Worm (Caenorhabditis elegans) whole organism, midembryonic: ENCODE data around the gene F07G11.1.

Source experiments
- T22C8.4 ChIP-seq: fragments of 200-800 bp; sonication (Bioruptor generic); IDR thresholded peaks from 2 replicates; pipeline ENCODE4 v1.3.6; 2022; ENCODE audit warnings: missing genetic modification characterization, missing compliant biosample characterization
- cog-1 ChIP-seq: sonication (generic microtip); optimal IDR thresholded peaks from 2 replicates; lab custom pipeline; 2016; ENCODE audit warnings: missing genetic modification characterization, missing compliant biosample characterization
- flt-1 ChIP-seq: fragments of 200-800 bp; sonication (Bioruptor generic); IDR thresholded peaks from 2 replicates; pipeline ENCODE4 v1.3.6; 2022; ENCODE audit warnings: missing genetic modification characterization, missing compliant biosample characterization
- klf-2 ChIP-seq: fragments of 200-800 bp; sonication (Bioruptor generic); conservative IDR thresholded peaks from 2 replicates; pipeline ENCODE4 v1.3.6; 2022; ENCODE audit warnings: missing genetic modification reagents, missing genetic modification characterization, missing compliant biosample characterization
- med-1 ChIP-seq: sonication (generic microtip); optimal IDR thresholded peaks from 2 replicates; lab custom pipeline; 2017; ENCODE audit warnings: missing genetic modification characterization, mild to moderate bottlenecking, missing compliant biosample characterization, antibody characterized with exemption, missing genetic modification reagents; ENCODE audit not compliant: insufficient read depth
- ref-1 ChIP-seq: fragments of 200-800 bp; sonication (Bioruptor generic); conservative IDR thresholded peaks from 2 replicates; pipeline ENCODE4 v1.3.6; 2022; ENCODE audit warnings: missing genetic modification reagents, missing genetic modification characterization, missing compliant biosample characterization
- tab-1 ChIP-seq: fragments of 200-800 bp; sonication (Bioruptor generic); IDR thresholded peaks from 2 replicates; pipeline ENCODE4 v1.3.6; 2022; ENCODE audit warnings: missing genetic modification characterization, missing compliant biosample characterization
- ztf-23 ChIP-seq: fragments of 200-800 bp; sonication (Bioruptor generic); IDR thresholded peaks from 2 replicates; pipeline ENCODE4 v1.3.6; 2022; ENCODE audit warnings: missing genetic modification reagents, missing genetic modification characterization, missing compliant biosample characterization
- ztf-29 ChIP-seq: fragments of 200-800 bp; sonication (Bioruptor generic); IDR thresholded peaks from 2 replicates; pipeline ENCODE4 v1.3.6; 2022; ENCODE audit warnings: missing genetic modification reagents, missing genetic modification characterization, missing compliant biosample characterization

- no peak for TF ChIP-seq flt-1
- TF ChIP-seq ztf-23 = no peak
- TF ChIP-seq ref-1 (GFP tag; lab: Robert Waterston, UW) = no peak
- TF ChIP-seq ztf-29 (GFP tag; lab: Robert Waterston, UW) = no peak
- TF ChIP-seq cog-1 (tag; lab: Kevin White, UChicago) = no peak
- TF ChIP-seq tab-1 = no peak
- no peak for TF ChIP-seq klf-2 (GFP tag; lab: Robert Waterston, UW)
- TF ChIP-seq T22C8.4 = no peak
- no peak for TF ChIP-seq med-1 (GFP tag; lab: Kevin White, UChicago)
These were observed 49.9 kb downstream of the F07G11.1 start, which contains the start of gene C03G6.6 for ce11 chrV:7357132-7357531.
